Worm (Caenorhabditis elegans) whole organism, mixed stage, embryonic: ENCODE measurements around the gene elpc-3.

Experiments
- ceh-39 ChIP-seq: fragments of 150-350 bp; optimal IDR thresholded peaks from 2 replicates; lab custom pipeline; 2014; ENCODE audit warnings: missing biosample characterization, missing genetic modification characterization
- ceh-43 ChIP-seq: fragments of 200-800 bp; sonication (Bioruptor generic); optimal IDR thresholded peaks from 2 replicates; lab custom pipeline; 2018; ENCODE audit warnings: mild to moderate bottlenecking, missing genetic modification characterization, moderate library complexity, missing compliant biosample characterization
- ceh-83 ChIP-seq: fragments of 200-800 bp; sonication (Bioruptor generic); optimal IDR thresholded peaks from 2 replicates; lab custom pipeline; 2018; ENCODE audit warnings: mild to moderate bottlenecking, missing genetic modification characterization, missing compliant biosample characterization
- ham-2 ChIP-seq: fragments of 200-800 bp; sonication (Bioruptor generic); optimal IDR thresholded peaks from 2 replicates; lab custom pipeline; 2018; ENCODE audit warnings: mild to moderate bottlenecking, missing genetic modification characterization, missing compliant biosample characterization
- lsy-2 ChIP-seq: fragments of 150-350 bp; optimal IDR thresholded peaks from 2 replicates; lab custom pipeline; 2014; ENCODE audit warnings: missing biosample characterization, missing genetic modification characterization
- mep-1 ChIP-seq: fragments of 150-350 bp; optimal IDR thresholded peaks from 2 replicates; lab custom pipeline; 2017; ENCODE audit warnings: missing biosample characterization, missing genetic modification reagents, missing genetic modification characterization, inconsistent platforms
- nhr-12 ChIP-seq: fragments of 150-350 bp; optimal IDR thresholded peaks from 2 replicates; lab custom pipeline; 2014; ENCODE audit warnings: missing biosample characterization, missing genetic modification characterization
- nhr-237 ChIP-seq: fragments of 150-350 bp; optimal IDR thresholded peaks from 2 replicates; lab custom pipeline; 2014; ENCODE audit warnings: missing biosample characterization, missing genetic modification characterization
- nhr-76 ChIP-seq: sonication (generic microtip); optimal IDR thresholded peaks from 2 replicates; lab custom pipeline; 2017; ENCODE audit warnings: missing biosample characterization, missing genetic modification characterization
- pha-4 ChIP-seq: fragments of 150-350 bp; optimal IDR thresholded peaks from 2 replicates; lab custom pipeline; 2018; ENCODE audit warnings: missing biosample characterization, missing genetic modification reagents, missing genetic modification characterization
- snpc-4 ChIP-seq: fragments of 150-350 bp; optimal IDR thresholded peaks from 2 replicates; lab custom pipeline; 2014; ENCODE audit warnings: missing biosample characterization, missing genetic modification characterization
- unc-39 ChIP-seq: fragments of 150-350 bp; optimal IDR thresholded peaks from 2 replicates; lab custom pipeline; 2014; ENCODE audit warnings: missing biosample characterization, missing genetic modification characterization
- unc-62 ChIP-seq: fragments of 150-350 bp; optimal IDR thresholded peaks from 2 replicates; lab custom pipeline; 2014; ENCODE audit warnings: missing biosample characterization, missing genetic modification reagents, missing genetic modification characterization
- ztf-11 ChIP-seq: fragments of 150-350 bp; optimal IDR thresholded peaks from 2 replicates; lab custom pipeline; 2014; ENCODE audit warnings: missing biosample characterization, missing genetic modification characterization

DNA sequence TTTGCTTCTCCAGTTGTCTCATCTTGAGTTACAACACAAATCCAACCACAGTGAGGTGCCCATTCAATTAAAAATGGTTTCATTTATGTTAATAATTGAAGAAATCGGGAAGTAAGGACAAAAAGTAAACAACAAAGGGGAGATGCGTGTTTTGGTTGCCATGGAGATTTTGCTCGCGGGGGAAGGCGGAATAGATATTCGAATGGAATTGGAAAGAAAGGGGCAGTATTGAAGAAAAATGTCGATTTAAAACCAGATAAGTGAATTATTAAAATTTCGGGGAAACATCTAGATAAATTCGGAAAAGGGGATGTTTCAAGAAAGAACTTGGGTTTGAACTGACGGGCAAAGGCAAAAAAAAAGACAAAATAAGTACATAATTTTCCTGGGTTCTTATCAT lies 30.6 kb downstream of the elpc-3 start, which contains the start of gene che-11:
- TF ChIP-seq pha-4 (no peak), ceh-39 (tag; lab: Kevin White, UChicago) (no peak), snpc-4 (tag; lab: Kevin White, UChicago) (no peak), nhr-237 (tag; lab: Kevin White, UChicago) (no peak), nhr-76 (tag; lab: Kevin White, UChicago) (no peak), nhr-12 (tag; lab: Kevin White, UChicago) (no peak), ztf-11 (tag; lab: Kevin White, UChicago) (no peak), ceh-43 (no peak), unc-62 (no peak), ham-2 (GFP tag; lab: Kevin White, UChicago) (no peak), lsy-2 (tag; lab: Kevin White, UChicago) (no peak), unc-39 (no peak), mep-1 (tag; lab: Kevin White, UChicago) (no peak), ceh-83 (no peak)
